Worm (Caenorhabditis elegans) whole organism, L2 larva: ENCODE results near the gene ifa-1.
A peak's percentile ranks its signal among the peaks of the same experiment; 100 is the strongest.

Experiments used
- C34F6.9 ChIP-seq: fragments of 150-350 bp; optimal IDR thresholded peaks from 2 replicates; lab custom pipeline; 2014; ENCODE audit warnings: missing biosample characterization, missing genetic modification characterization
- F13H6.1 ChIP-seq: sonication (generic microtip); optimal IDR thresholded peaks from 2 replicates; lab custom pipeline; 2016; ENCODE audit warnings: missing genetic modification characterization, missing compliant biosample characterization
- R02D3.7 ChIP-seq: fragments of 150-350 bp; optimal IDR thresholded peaks from 2 replicates; lab custom pipeline; 2014; ENCODE audit warnings: missing biosample characterization, missing genetic modification characterization
- Y55F3AM.14 ChIP-seq: fragments of 200-800 bp; sonication (Bioruptor generic); optimal IDR thresholded peaks from 2 replicates; lab custom pipeline; 2018; ENCODE audit warnings: mild to moderate bottlenecking, missing genetic modification characterization, missing compliant biosample characterization
- ama-1 ChIP-seq: fragments of 150-350 bp; optimal IDR thresholded peaks from 2 replicates; lab custom pipeline; 2018; ENCODE audit warnings: inconsistent platforms
- blmp-1 ChIP-seq: sonication (generic microtip); optimal IDR thresholded peaks from 2 replicates; lab custom pipeline; 2017; ENCODE audit warnings: missing genetic modification characterization, mild to moderate bottlenecking, missing compliant biosample characterization, antibody characterized with exemption, moderate library complexity; ENCODE audit not compliant: insufficient read depth
- ceh-82 ChIP-seq: fragments of 150-350 bp; optimal IDR thresholded peaks from 2 replicates; lab custom pipeline; 2014; ENCODE audit warnings: missing biosample characterization, missing genetic modification characterization
- crh-2 ChIP-seq: sonication (generic microtip); optimal IDR thresholded peaks from 2 replicates; lab custom pipeline; 2017; ENCODE audit warnings: missing biosample characterization, missing genetic modification characterization
- dmd-4 ChIP-seq: sonication (generic microtip); optimal IDR thresholded peaks from 2 replicates; lab custom pipeline; 2017; ENCODE audit warnings: missing biosample characterization, missing genetic modification characterization
- elt-1 ChIP-seq: fragments of 150-350 bp; optimal IDR thresholded peaks from 2 replicates; lab custom pipeline; 2014; ENCODE audit warnings: missing biosample characterization, missing genetic modification characterization
- elt-3 ChIP-seq: sonication (generic microtip); optimal IDR thresholded peaks from 2 replicates; lab custom pipeline; 2017; ENCODE audit warnings: missing biosample characterization, missing genetic modification characterization
- fos-1 ChIP-seq: fragments of 150-350 bp; optimal IDR thresholded peaks from 2 replicates; lab custom pipeline; 2014; ENCODE audit warnings: missing biosample characterization, missing genetic modification characterization
- lin-11 ChIP-seq: fragments of 150-350 bp; sonication (generic microtip); optimal IDR thresholded peaks from 2 replicates; lab custom pipeline; 2014; ENCODE audit warnings: missing biosample characterization, missing genetic modification characterization, inconsistent platforms, mixed read lengths
- lin-39 ChIP-seq: fragments of 150-350 bp; optimal IDR thresholded peaks from 2 replicates; lab custom pipeline; 2014; ENCODE audit warnings: missing biosample characterization, missing genetic modification reagents, missing genetic modification characterization
- lsy-2 ChIP-seq, 2 experiments: fragments of 150-350 bp in 1 of 2; sonication (generic microtip) in 1 of 2; optimal IDR thresholded peaks; 2 replicates each; lab custom pipeline; 2014 to 2017; ENCODE audit warnings: missing biosample characterization in 2 of 2, missing genetic modification characterization in 2 of 2
- mab-5 ChIP-seq: fragments of 150-350 bp; optimal IDR thresholded peaks from 2 replicates; lab custom pipeline; 2014; ENCODE audit warnings: missing biosample characterization, missing genetic modification characterization
- mdl-1 ChIP-seq, 2 experiments: fragments of 150-350 bp in 1 of 2; sonication (generic microtip) in 1 of 2; optimal IDR thresholded peaks; 2 replicates each; lab custom pipeline; 2017; ENCODE audit warnings: missing biosample characterization in 2 of 2, missing genetic modification characterization in 2 of 2
- nhr-12 ChIP-seq: fragments of 150-350 bp; optimal IDR thresholded peaks from 2 replicates; lab custom pipeline; 2014; ENCODE audit warnings: missing biosample characterization, missing genetic modification characterization
- nhr-129 ChIP-seq: fragments of 150-350 bp; optimal IDR thresholded peaks from 2 replicates; lab custom pipeline; 2014; ENCODE audit warnings: missing biosample characterization, missing genetic modification characterization
- nhr-21 ChIP-seq: fragments of 150-350 bp; optimal IDR thresholded peaks from 2 replicates; lab custom pipeline; 2014; ENCODE audit warnings: missing biosample characterization, missing genetic modification characterization
- nhr-237 ChIP-seq: fragments of 150-350 bp; optimal IDR thresholded peaks from 2 replicates; lab custom pipeline; 2014; ENCODE audit warnings: missing biosample characterization, missing genetic modification characterization
- nhr-25 ChIP-seq: fragments of 150-350 bp; sonication (generic microtip); optimal IDR thresholded peaks from 3 replicates; lab custom pipeline; 2014; ENCODE audit warnings: missing biosample characterization, missing genetic modification characterization
- sem-4 ChIP-seq: fragments of 150-350 bp; optimal IDR thresholded peaks from 2 replicates; lab custom pipeline; 2014; ENCODE audit warnings: missing biosample characterization, missing genetic modification reagents, missing genetic modification characterization
- skn-1 ChIP-seq: sonication (generic microtip); optimal IDR thresholded peaks from 2 replicates; lab custom pipeline; 2017; ENCODE audit warnings: missing biosample characterization, missing genetic modification characterization
- sma-3 ChIP-seq: sonication (generic microtip); optimal IDR thresholded peaks from 2 replicates; lab custom pipeline; 2016; ENCODE audit warnings: missing genetic modification reagents, missing genetic modification characterization, missing compliant biosample characterization
- sma-9 ChIP-seq, 2 experiments: fragments of 150-350 bp in 1 of 2; sonication (generic microtip) in 1 of 2; optimal IDR thresholded peaks; 2 replicates each; lab custom pipeline; 2014 to 2016; ENCODE audit warnings: missing genetic modification characterization in 2 of 2, mild to moderate bottlenecking in 1 of 2, missing biosample characterization in 1 of 2, missing compliant biosample characterization in 1 of 2, missing genetic modification reagents in 1 of 2, moderate library complexity in 1 of 2
- snpc-4 ChIP-seq: fragments of 150-350 bp; optimal IDR thresholded peaks from 2 replicates; lab custom pipeline; 2014; ENCODE audit warnings: missing biosample characterization, missing genetic modification characterization
- unc-39 ChIP-seq: fragments of 150-350 bp; optimal IDR thresholded peaks from 2 replicates; lab custom pipeline; 2014; ENCODE audit warnings: missing biosample characterization, missing genetic modification characterization
- unc-55 ChIP-seq: fragments of 150-350 bp; sonication (generic microtip); optimal IDR thresholded peaks from 3 replicates; lab custom pipeline; 2014; ENCODE audit warnings: missing biosample characterization, missing genetic modification reagents, missing genetic modification characterization
- unc-62 ChIP-seq: fragments of 150-350 bp; optimal IDR thresholded peaks from 2 replicates; lab custom pipeline; 2014; ENCODE audit warnings: missing biosample characterization, missing genetic modification reagents, missing genetic modification characterization
- zag-1 ChIP-seq: fragments of 150-350 bp; optimal IDR thresholded peaks from 2 replicates; lab custom pipeline; 2014; ENCODE audit warnings: missing biosample characterization, missing genetic modification characterization
- ztf-1 ChIP-seq: fragments of 200-800 bp; sonication (Bioruptor generic); conservative IDR thresholded peaks from 2 replicates; pipeline ENCODE4 v1.3.6; 2022; ENCODE audit warnings: missing genetic modification characterization, missing compliant biosample characterization
- ztf-11 ChIP-seq: sonication (generic microtip); optimal IDR thresholded peaks from 2 replicates; lab custom pipeline; 2017; ENCODE audit warnings: missing biosample characterization, missing genetic modification characterization
- ztf-4 ChIP-seq: fragments of 150-350 bp; optimal IDR thresholded peaks from 2 replicates; lab custom pipeline; 2014; ENCODE audit warnings: missing biosample characterization, missing genetic modification characterization

Gene ifa-1

ce11 chrX:11241479-11241878 is 29.5 kb upstream of the ifa-1 start:
- TF ChIP-seq lsy-2 (tag; optimal IDR thresholded peaks at IDR 0.05; lab: Kevin White, UChicago) (peak in 1 of 2 experiments; percentile 25), unc-55 (GFP tag; lab: Kevin White, UChicago) (peak; percentile 77), mdl-1 (tag; optimal IDR thresholded peaks at IDR 0.05; lab: Kevin White, UChicago) (no peak), ztf-4 (tag; lab: Kevin White, UChicago) (peak; percentile 8), zag-1 (tag; lab: Kevin White, UChicago) (peak; percentile 65), nhr-12 (tag; lab: Kevin White, UChicago) (no peak), crh-2 (peak; percentile 53), C34F6.9 (tag; lab: Kevin White, UChicago) (peak; percentile 57), unc-39 (no peak), nhr-129 (peak; percentile 37)

- TF ChIP-seq unc-62 (no peak), dmd-4 (tag; lab: Kevin White, UChicago) (no peak), sma-9 (GFP tag; optimal IDR thresholded peaks at IDR 0.05; lab: Kevin White, UChicago) (peak; percentile 7), sma-9 (tag; optimal IDR thresholded peaks at IDR 0.05; lab: Kevin White, UChicago) (no peak), skn-1 (no peak), zag-1 (tag; lab: Kevin White, UChicago) (peak; percentile 24)
Observed at ce11 chrX:11243604-11244003, 27.4 kb upstream of the ifa-1 start.

ce11 chrX:11245056-11245455 is 25.9 kb upstream of the ifa-1 start:
- TF ChIP-seq dmd-4 (tag; lab: Kevin White, UChicago): no peak
- no peak for TF ChIP-seq nhr-25 (tag; lab: Kevin White, UChicago)
- no peak for TF ChIP-seq nhr-12 (tag; lab: Kevin White, UChicago)

- TF ChIP-seq F13H6.1 (tag; lab: Kevin White, UChicago) (peak; percentile 23), snpc-4 (no peak), lsy-2 (tag; optimal IDR thresholded peaks at IDR 0.05; lab: Kevin White, UChicago) (peak in 1 of 2 experiments; percentile 5), sem-4 (tag; lab: Kevin White, UChicago) (peak; percentile 31), nhr-21 (tag; lab: Kevin White, UChicago) (peak; percentile 76), mdl-1 (tag; optimal IDR thresholded peaks at IDR 0.05; lab: Kevin White, UChicago) (peak in 1 of 2 experiments; percentile 30), blmp-1 (tag; lab: Kevin White, UChicago) (no peak), ceh-82 (tag; lab: Kevin White, UChicago) (no peak), elt-1 (tag; lab: Kevin White, UChicago) (no peak), sma-9 (GFP tag; optimal IDR thresholded peaks at IDR 0.05; lab: Kevin White, UChicago) (peak; percentile 31), sma-9 (tag; optimal IDR thresholded peaks at IDR 0.05; lab: Kevin White, UChicago) (no peak), fos-1 (tag; lab: Kevin White, UChicago) (peak; percentile 11), C34F6.9 (tag; lab: Kevin White, UChicago) (no peak), elt-3 (no peak), mab-5 (tag; lab: Kevin White, UChicago) (no peak), ztf-11 (tag; lab: Kevin White, UChicago) (no peak), lin-39 (tag; lab: Kevin White, UChicago) (no peak), ama-1 (lab: Kevin White, UChicago) (no peak), R02D3.7 (tag; lab: Kevin White, UChicago) (no peak), ztf-4 (tag; lab: Kevin White, UChicago) (no peak), sma-3 (GFP tag; lab: Kevin White, UChicago) (peak; percentile 57), Y55F3AM.14 (GFP tag; lab: Kevin White, UChicago) (peak; percentile 19), dmd-4 (tag; lab: Kevin White, UChicago) (no peak), nhr-237 (tag; lab: Kevin White, UChicago) (no peak), nhr-25 (tag; lab: Kevin White, UChicago) (peak; percentile 50), nhr-129 (no peak)
- TF ChIP-seq, all 48 proteins: peak for 10
Observed at ce11 chrX:11248083-11248482, 22.9 kb upstream of the ifa-1 start.

ce11 chrX:11249392-11249791 is 21.6 kb upstream of the ifa-1 start:
- TF ChIP-seq ceh-82 (tag; lab: Kevin White, UChicago): no peak
- TF ChIP-seq sma-9 (GFP tag; optimal IDR thresholded peaks at IDR 0.05; lab: Kevin White, UChicago): no peak
- TF ChIP-seq sma-9 (tag; optimal IDR thresholded peaks at IDR 0.05; lab: Kevin White, UChicago): no peak
- no peak for TF ChIP-seq ztf-1 (GFP tag; lab: Robert Waterston, UW)
- TF ChIP-seq lin-11 (tag; lab: Kevin White, UChicago): no peak
